Fruit fly (Drosophila melanogaster) whole organism, embryonic: ENCODE data around the gene CG11828.
A peak's percentile ranks its signal among the peaks of the same experiment; 100 is the strongest.

ENCODE experiments used
- CG10565 ChIP-seq: fragments of 200-800 bp; sonication (Bioruptor generic); optimal IDR thresholded peaks from 3 replicates; lab custom pipeline; 2016; ENCODE audit warnings: missing biosample characterization, mild to moderate bottlenecking, missing genetic modification characterization
- CG10654 ChIP-seq: fragments of 200-800 bp; sonication (Bioruptor generic); optimal IDR thresholded peaks from 2 replicates; lab custom pipeline; 2016; ENCODE audit warnings: missing biosample characterization, missing genetic modification characterization
- CG11456 ChIP-seq: fragments of 200-800 bp; sonication (Bioruptor generic); IDR thresholded peaks from 3 replicates; pipeline ENCODE4 v1.3.6; 2022; ENCODE audit warnings: missing biosample characterization, missing genetic modification characterization
- CG11696 ChIP-seq: fragments of 200-800 bp; sonication (Bioruptor generic); IDR thresholded peaks from 2 replicates; pipeline ENCODE4 v1.3.6; 2022; ENCODE audit warnings: missing biosample characterization, missing genetic modification characterization
- CG13287 ChIP-seq: fragments of 200-800 bp; sonication (Bioruptor generic); IDR thresholded peaks from 2 replicates; pipeline ENCODE4 v1.3.6; 2022; ENCODE audit warnings: missing biosample characterization, missing genetic modification characterization; ENCODE audit not compliant: partially characterized antibody
- CG13424 ChIP-seq: fragments of 200-800 bp; sonication (Bioruptor generic); optimal IDR thresholded peaks from 2 replicates; lab custom pipeline; 2019; ENCODE audit warnings: missing biosample characterization, mild to moderate bottlenecking, missing genetic modification characterization, moderate library complexity
- CG13775 ChIP-seq: fragments of 200-800 bp; sonication (Bioruptor generic); optimal IDR thresholded peaks from 3 replicates; lab custom pipeline; 2017; ENCODE audit warnings: missing biosample characterization, mild to moderate bottlenecking, missing genetic modification characterization
- CG14014 ChIP-seq: fragments of 200-800 bp; sonication (Bioruptor generic); IDR thresholded peaks from 2 replicates; pipeline ENCODE4 v1.3.6; 2022; ENCODE audit warnings: missing biosample characterization, missing genetic modification characterization
- CG14441 ChIP-seq: fragments of 200-800 bp; sonication (Bioruptor generic); IDR thresholded peaks from 2 replicates; pipeline ENCODE4 v1.3.6; 2022; ENCODE audit warnings: missing biosample characterization, missing genetic modification characterization
- CG14860 ChIP-seq: fragments of 200-800 bp; sonication (Bioruptor generic); IDR thresholded peaks from 3 replicates; pipeline ENCODE4 v1.3.6; 2022; ENCODE audit warnings: missing biosample characterization, missing genetic modification characterization; ENCODE audit not compliant: partially characterized antibody
- CG1603 ChIP-seq: fragments of 200-800 bp; sonication (Bioruptor generic); optimal IDR thresholded peaks from 2 replicates; lab custom pipeline; 2019; ENCODE audit warnings: missing biosample characterization, mild to moderate bottlenecking, missing genetic modification characterization, moderate library complexity
- CG1647 ChIP-seq: fragments of 200-800 bp; sonication (Bioruptor generic); optimal IDR thresholded peaks from 3 replicates; lab custom pipeline; 2016; ENCODE audit warnings: missing biosample characterization, missing genetic modification characterization
- CG16813 ChIP-seq: fragments of 200-800 bp; sonication (Bioruptor generic); IDR thresholded peaks from 3 replicates; pipeline ENCODE4 v1.3.6; 2022; ENCODE audit warnings: missing biosample characterization, missing genetic modification characterization; ENCODE audit not compliant: partially characterized antibody
- CG17912 ChIP-seq: fragments of 200-800 bp; sonication (Bioruptor generic); optimal IDR thresholded peaks from 2 replicates; lab custom pipeline; 2018; ENCODE audit warnings: missing biosample characterization, mild to moderate bottlenecking, missing genetic modification characterization
- CG18262 ChIP-seq: fragments of 200-800 bp; optimal IDR thresholded peaks from 3 replicates; lab custom pipeline; 2019; ENCODE audit warnings: missing biosample characterization, mild to moderate bottlenecking, missing genetic modification characterization, moderate library complexity
- CG18476 ChIP-seq: fragments of 200-800 bp; sonication (Bioruptor generic); optimal IDR thresholded peaks from 2 replicates; lab custom pipeline; 2016; ENCODE audit warnings: missing biosample characterization, mild to moderate bottlenecking, missing genetic modification characterization
- CG18764 ChIP-seq: fragments of 200-800 bp; sonication (Bioruptor generic); optimal IDR thresholded peaks from 3 replicates; lab custom pipeline; 2016; ENCODE audit warnings: missing biosample characterization, missing genetic modification characterization
- CG2202 ChIP-seq: fragments of 200-800 bp; sonication (Bioruptor generic); optimal IDR thresholded peaks from 2 replicates; lab custom pipeline; 2018; ENCODE audit warnings: missing biosample characterization, mild to moderate bottlenecking, missing genetic modification characterization
- CG3281 ChIP-seq: fragments of 200-800 bp; sonication (Bioruptor generic); optimal IDR thresholded peaks from 3 replicates; lab custom pipeline; 2017; ENCODE audit warnings: missing biosample characterization, mild to moderate bottlenecking, missing genetic modification characterization
- CG43689 ChIP-seq: fragments of 200-800 bp; sonication (Bioruptor generic); IDR thresholded peaks from 2 replicates; pipeline ENCODE4 v1.3.6; 2022; ENCODE audit warnings: missing biosample characterization, missing genetic modification characterization
- CG4617 ChIP-seq: fragments of 200-800 bp; sonication (Bioruptor generic); optimal IDR thresholded peaks from 3 replicates; lab custom pipeline; 2016; ENCODE audit warnings: missing biosample characterization, missing genetic modification characterization, borderline replicate concordance
- CG4730 ChIP-seq: fragments of 200-800 bp; sonication (Bioruptor generic); IDR thresholded peaks from 2 replicates; pipeline ENCODE4 v1.3.6; 2022; ENCODE audit warnings: missing biosample characterization, missing genetic modification characterization
- CG6765 ChIP-seq: fragments of 200-800 bp; sonication (Bioruptor generic); optimal IDR thresholded peaks from 3 replicates; lab custom pipeline; 2017; ENCODE audit warnings: missing biosample characterization, mild to moderate bottlenecking, missing genetic modification characterization
- CG8089 ChIP-seq: fragments of 200-800 bp; sonication (Bioruptor generic); optimal IDR thresholded peaks from 3 replicates; lab custom pipeline; 2016; ENCODE audit warnings: missing biosample characterization, missing genetic modification characterization
- CG9437 ChIP-seq: fragments of 200-800 bp; sonication (Bioruptor generic); optimal IDR thresholded peaks from 2 replicates; lab custom pipeline; 2018; ENCODE audit warnings: missing biosample characterization, mild to moderate bottlenecking, missing genetic modification characterization
- CrebB ChIP-seq: fragments of 200-800 bp; sonication (Bioruptor generic); optimal IDR thresholded peaks from 3 replicates; lab custom pipeline; 2018; ENCODE audit warnings: missing biosample characterization, mild to moderate bottlenecking, missing genetic modification characterization
- Doc2 ChIP-seq: fragments of 200-800 bp; sonication (Bioruptor generic); IDR thresholded peaks from 2 replicates; pipeline ENCODE4 v1.3.6; 2022; ENCODE audit warnings: missing biosample characterization, missing genetic modification characterization
- Gug ChIP-seq: fragments of 200-800 bp; sonication (Bioruptor generic); IDR thresholded peaks from 4 replicates; pipeline ENCODE4 v1.3.6; 2022; ENCODE audit warnings: missing biosample characterization, missing genetic modification characterization
- MTF-1 ChIP-seq: fragments of 200-800 bp; sonication (Bioruptor generic); optimal IDR thresholded peaks from 2 replicates; lab custom pipeline; 2018; ENCODE audit warnings: missing biosample characterization, mild to moderate bottlenecking, missing genetic modification characterization, borderline replicate concordance
- Mad ChIP-seq: fragments of 200-800 bp; sonication (Bioruptor generic); optimal IDR thresholded peaks from 2 replicates; lab custom pipeline; 2016; ENCODE audit warnings: missing biosample characterization, missing genetic modification characterization
- NC2α ChIP-seq: fragments of 200-800 bp; sonication (Bioruptor generic); optimal IDR thresholded peaks from 2 replicates; lab custom pipeline; 2016; ENCODE audit warnings: missing biosample characterization, missing genetic modification characterization
- Optix ChIP-seq: fragments of 200-800 bp; sonication (Bioruptor generic); IDR thresholded peaks from 3 replicates; pipeline ENCODE4 v1.3.6; 2022; ENCODE audit warnings: missing biosample characterization, missing genetic modification characterization
- PHDP ChIP-seq: fragments of 200-800 bp; sonication (Bioruptor generic); optimal IDR thresholded peaks from 3 replicates; lab custom pipeline; 2018; ENCODE audit warnings: missing biosample characterization, mild to moderate bottlenecking, missing genetic modification characterization, moderate library complexity
- Ravus ChIP-seq: fragments of 200-800 bp; sonication (Bioruptor generic); IDR thresholded peaks from 2 replicates; pipeline ENCODE4 v1.3.6; 2022; ENCODE audit warnings: missing biosample characterization, missing genetic modification characterization
- Rx ChIP-seq: fragments of 200-800 bp; sonication (Bioruptor generic); IDR thresholded peaks from 2 replicates; pipeline ENCODE4 v1.3.6; 2022; ENCODE audit warnings: missing biosample characterization, missing genetic modification characterization
- Sry-δ ChIP-seq: fragments of 200-800 bp; sonication (Bioruptor generic); optimal IDR thresholded peaks from 2 replicates; lab custom pipeline; 2016; ENCODE audit warnings: missing biosample characterization, missing genetic modification characterization
- Trl ChIP-seq, 3 experiments: fragments of >200 bp in 2 of 3; fragments of 200-800 bp in 1 of 3; sonication (Bioruptor generic) in 1 of 3; optimal IDR thresholded peaks; 2 replicates in 1 of 3; 3 replicates in 2 of 3; lab custom pipeline; 2016 to 2017; ENCODE audit warnings: missing biosample characterization in 1 of 3, missing genetic modification characterization in 1 of 3
- bowl ChIP-seq: fragments of 200-800 bp; sonication (Bioruptor generic); IDR thresholded peaks from 2 replicates; pipeline ENCODE4 v1.3.6; 2022; ENCODE audit warnings: missing biosample characterization, missing genetic modification characterization
- danr ChIP-seq: fragments of 200-800 bp; sonication (Bioruptor generic); IDR thresholded peaks from 2 replicates; pipeline ENCODE4 v1.3.6; 2022; ENCODE audit warnings: missing biosample characterization, missing genetic modification characterization
- exex ChIP-seq: fragments of 200-800 bp; sonication (Bioruptor generic); optimal IDR thresholded peaks from 4 replicates; lab custom pipeline; 2018; ENCODE audit warnings: missing biosample characterization, mild to moderate bottlenecking, missing genetic modification characterization, moderate library complexity
- fd96Cb ChIP-seq: fragments of 200-800 bp; sonication (Bioruptor generic); optimal IDR thresholded peaks from 2 replicates; lab custom pipeline; 2018; ENCODE audit warnings: missing biosample characterization, mild to moderate bottlenecking, missing genetic modification characterization, moderate library complexity
- fru ChIP-seq: fragments of >200 bp; optimal IDR thresholded peaks from 2 replicates; lab custom pipeline; 2017
- hb ChIP-seq: fragments of 200-800 bp; sonication (Bioruptor generic); IDR thresholded peaks from 3 replicates; pipeline ENCODE4 v1.3.6; 2022; ENCODE audit warnings: missing biosample characterization, missing genetic modification characterization; ENCODE audit not compliant: partially characterized antibody
- hbn ChIP-seq: fragments of 200-800 bp; sonication (Bioruptor generic); IDR thresholded peaks from 2 replicates; pipeline ENCODE4 v1.3.6; 2022; ENCODE audit warnings: missing biosample characterization, missing genetic modification characterization; ENCODE audit not compliant: partially characterized antibody
- her ChIP-seq: fragments of 200-800 bp; sonication (Bioruptor generic); optimal IDR thresholded peaks from 2 replicates; lab custom pipeline; 2016; ENCODE audit warnings: missing biosample characterization, missing genetic modification characterization
- luna ChIP-seq: fragments of 200-800 bp; sonication (Bioruptor generic); optimal IDR thresholded peaks from 2 replicates; lab custom pipeline; 2016; ENCODE audit warnings: missing biosample characterization, missing genetic modification characterization
- so ChIP-seq: fragments of 200-800 bp; sonication (Bioruptor generic); IDR thresholded peaks from 3 replicates; pipeline ENCODE4 v1.3.6; 2022; ENCODE audit warnings: missing biosample characterization, missing genetic modification characterization
- ssp ChIP-seq: fragments of 200-800 bp; sonication (Bioruptor generic); IDR thresholded peaks from 2 replicates; pipeline ENCODE4 v1.3.6; 2022; ENCODE audit warnings: missing biosample characterization, missing genetic modification characterization
- tup ChIP-seq: fragments of 200-800 bp; sonication (Bioruptor generic); optimal IDR thresholded peaks from 2 replicates; lab custom pipeline; 2016; ENCODE audit warnings: missing biosample characterization, mild to moderate bottlenecking, missing genetic modification characterization, moderate library complexity
- unpg ChIP-seq: fragments of 200-800 bp; sonication (Bioruptor generic); optimal IDR thresholded peaks from 3 replicates; lab custom pipeline; 2018; ENCODE audit warnings: missing biosample characterization, mild to moderate bottlenecking, missing genetic modification characterization, moderate library complexity
- wdn ChIP-seq: fragments of 200-800 bp; sonication (Bioruptor generic); IDR thresholded peaks from 2 replicates; pipeline ENCODE4 v1.3.6; 2022; ENCODE audit warnings: missing biosample characterization, missing genetic modification characterization
- zfh1 ChIP-seq: fragments of 200-800 bp; sonication (Bioruptor generic); IDR thresholded peaks from 3 replicates; pipeline ENCODE4 v1.3.6; 2022; ENCODE audit warnings: missing biosample characterization, missing genetic modification characterization

The CG11828 gene

DNA sequence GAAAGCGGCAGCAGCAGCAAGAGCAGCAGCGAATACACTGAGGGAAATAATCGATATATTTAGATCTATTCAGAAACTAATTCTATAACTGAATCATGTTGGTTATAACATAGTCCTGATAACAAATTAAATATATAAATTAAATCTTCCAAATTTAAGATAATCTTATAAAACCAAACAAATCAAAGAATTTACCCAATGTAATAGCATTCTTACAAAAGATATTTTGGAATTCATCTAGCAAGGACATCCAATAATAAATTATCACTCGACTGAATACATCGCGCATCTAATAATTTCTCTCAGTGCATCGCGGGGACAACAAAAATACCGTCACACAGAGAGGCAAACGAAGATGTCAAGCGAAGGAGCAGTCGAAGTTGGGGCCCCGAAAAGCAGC, 36.3 kb downstream of the CG11828 start (continued):
- TF ChIP-seq CG2202 (tag; lab: Kevin White, UChicago) (no peak), CG11696 (GFP tag; lab: Robert Waterston, UW) (no peak), CG10565 (GFP tag; lab: Kevin White, UChicago) (no peak), CG1603 (tag; lab: Kevin White, UChicago) (no peak), Rx (GFP tag; lab: Robert Waterston, UW) (no peak), CG14860 (GFP tag; lab: Robert Waterston, UW) (no peak), danr (GFP tag; lab: Robert Waterston, UW) (no peak), CG11456 (GFP tag; lab: Robert Waterston, UW) (no peak), CG6765 (GFP tag; lab: Kevin White, UChicago) (peak; percentile 23), CG4730 (GFP tag; lab: Robert Waterston, UW) (no peak; the same call in 1 of the 2 replicates), ssp (GFP tag; lab: Robert Waterston, UW) (no peak), MTF-1 (GFP tag; lab: Kevin White, UChicago) (no peak), CG13424 (tag; lab: Kevin White, UChicago) (peak; percentile 34), NC2α (no peak), CG13287 (GFP tag; lab: Robert Waterston, UW) (no peak), Doc2 (no peak), Trl (optimal IDR thresholded peaks at IDR 0.05; lab: Kevin White, UChicago) (no peak), Trl (GFP tag; optimal IDR thresholded peaks at IDR 0.05; lab: Kevin White, UChicago) (no peak), CG18476 (GFP tag; lab: Kevin White, UChicago) (no peak), her (no peak), Mad (GFP tag; lab: Kevin White, UChicago) (no peak), hbn (GFP tag; lab: Robert Waterston, UW) (no peak), CG14014 (GFP tag; lab: Robert Waterston, UW) (no peak), fd96Cb (tag; lab: Kevin White, UChicago) (peak; percentile 1), CG8089 (GFP tag; lab: Kevin White, UChicago) (no peak), CG10654 (GFP tag; lab: Kevin White, UChicago) (no peak), CG3281 (GFP tag; lab: Kevin White, UChicago) (peak; percentile 68), CG1647 (GFP tag; lab: Kevin White, UChicago) (no peak), CG13775 (GFP tag; lab: Kevin White, UChicago) (peak; percentile 20), Ravus (no peak), Sry-δ (GFP tag; lab: Kevin White, UChicago) (no peak), CG16813 (GFP tag; lab: Robert Waterston, UW) (no peak), tup (GFP tag; lab: Kevin White, UChicago) (no peak), Optix (GFP tag; lab: Robert Waterston, UW) (no peak), CG9437 (GFP tag; lab: Kevin White, UChicago) (peak; percentile 8), CG4617 (GFP tag; lab: Kevin White, UChicago) (no peak), unpg (no peak), bowl (GFP tag; lab: Robert Waterston, UW) (no peak), so (no peak; the same call in 2 of the 3 replicates), CG43689 (no peak), hb (no peak), Gug (GFP tag; lab: Robert Waterston, UW) (no peak), zfh1 (GFP tag; lab: Robert Waterston, UW) (no peak), exex (tag; lab: Kevin White, UChicago) (no peak), CG18764 (GFP tag; lab: Kevin White, UChicago) (no peak), PHDP (tag; lab: Kevin White, UChicago) (peak; percentile 48), CrebB (no peak), CG17912 (GFP tag; lab: Kevin White, UChicago) (no peak), CG14441 (GFP tag; lab: Robert Waterston, UW) (no peak), CG18262 (tag; lab: Kevin White, UChicago) (no peak), luna (no peak), wdn (GFP tag; lab: Robert Waterston, UW) (no peak), fru (lab: Kevin White, UChicago) (no peak)
